Worm (Caenorhabditis elegans): ENCODE results near the gene srx-78.

Gene srx-78

DNA sequence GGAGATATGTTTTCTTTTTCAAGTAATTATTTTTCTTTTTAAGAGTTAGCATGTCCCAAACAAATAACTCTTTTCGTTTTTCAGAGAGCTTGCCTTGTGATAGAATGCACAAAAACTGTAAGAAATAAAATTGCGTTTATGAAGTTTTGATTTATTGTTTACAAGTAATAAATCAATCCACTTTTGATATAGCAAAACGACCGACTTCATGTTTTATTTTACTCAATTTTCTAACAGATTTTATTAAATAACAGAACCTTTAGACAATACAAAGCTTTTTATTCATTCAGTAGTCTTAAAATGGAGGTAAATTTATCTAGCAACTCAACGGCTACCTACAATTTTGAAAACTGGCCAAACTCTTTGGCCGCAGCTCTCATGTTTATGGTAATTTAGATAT, at the start of gene srx-78:
TSS of gene srx-78 (plus strand) at position 301 of the 400 bp plus-strand sequence.
- TF ChIP-seq let-607 (tag; optimal IDR thresholded peaks at IDR 0.05) (no peak), attf-6 (GFP tag; IDR thresholded peaks at IDR 0.05) (no peak), unc-62 (GFP tag; optimal IDR thresholded peaks at IDR 0.05) (no peak), madf-8 (GFP tag; conservative IDR thresholded peaks at IDR 0.05) (no peak), mes-4 (tag; optimal IDR thresholded peaks at IDR 0.05) (no peak), bed-1 (GFP tag; IDR thresholded peaks at IDR 0.05) (no peak), lin-35 (GFP tag; optimal IDR thresholded peaks at IDR 0.05) (no peak), mxl-1 (tag; optimal IDR thresholded peaks at IDR 0.05) (no peak), madf-3 (GFP tag; IDR thresholded peaks at IDR 0.05) (no peak), rcor-1 (GFP tag; IDR thresholded peaks at IDR 0.05) (no peak), egrh-3 (GFP tag; IDR thresholded peaks at IDR 0.05) (no peak), lag-1 (GFP tag; IDR thresholded peaks at IDR 0.05) (no peak), tbx-9 (tag; optimal IDR thresholded peaks at IDR 0.05; ENCODE audit: borderline replicate concordance) (no peak), F52B5.7 (tag; optimal IDR thresholded peaks at IDR 0.05) (no peak), C06A6.2 (GFP tag; conservative IDR thresholded peaks at IDR 0.05) (no peak), hlh-12 (tag; optimal IDR thresholded peaks at IDR 0.05) (no peak), F10E7.11 (tag; optimal IDR thresholded peaks at IDR 0.05) (no peak), F39B2.1 (GFP tag; IDR thresholded peaks at IDR 0.05) (no peak), Y79H2A.3 (GFP tag; conservative IDR thresholded peaks at IDR 0.05) (no peak)

ce11 chrV:15048107-15048506, 46.7 kb upstream of the srx-78 start, which contains the start of gene sdc-3:
sdc-3 (minus strand) TSS chrV:15048207.
- TF ChIP-seq snpc-1.1 (tag; optimal IDR thresholded peaks at IDR 0.05; ENCODE audit: insufficient read depth) (no peak), hlh-12 (tag; optimal IDR thresholded peaks at IDR 0.05) (no peak), T07F8.4 (tag; optimal IDR thresholded peaks at IDR 0.05) (no peak), hmg-1.2 (GFP tag; IDR thresholded peaks at IDR 0.05) (peak; percentile 76; the same call in 1 of the 2 replicates)

ce11 chrV:15051720-15052119, 43.1 kb upstream of the srx-78 start:
- no peak for TF ChIP-seq C17E4.6 (GFP tag; IDR thresholded peaks at IDR 0.05)
- TF ChIP-seq lin-26 (GFP tag; IDR thresholded peaks at IDR 0.05) = no peak
- no peak for TF ChIP-seq dox-1 (GFP tag; IDR thresholded peaks at IDR 0.05)
- TF ChIP-seq fkh-3 (tag; optimal IDR thresholded peaks at IDR 0.05) = no peak

DNA sequence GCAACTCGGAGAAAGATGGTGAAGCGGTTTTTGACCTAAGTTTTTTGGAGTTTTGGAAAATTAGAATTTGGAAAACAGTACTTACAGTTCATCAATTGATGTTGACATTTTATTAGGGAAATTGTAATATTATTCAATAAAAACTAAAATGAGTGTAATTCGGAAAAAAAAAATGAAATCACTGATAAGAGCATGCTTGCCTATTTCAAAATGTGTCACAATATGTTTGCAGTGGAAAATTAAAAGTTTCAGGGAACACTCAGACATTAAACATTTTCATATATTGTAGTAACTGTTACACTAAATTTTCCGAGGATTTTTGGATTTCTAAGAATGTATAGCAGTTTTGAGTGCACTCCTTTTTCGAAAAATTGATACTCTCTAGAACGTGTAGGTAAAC, 42.5 kb upstream of the srx-78 start, which contains the start of the genes fbxa-82 and C25D7.5:
TSS of gene fbxa-82 (minus strand) at position 163 of the 400 bp plus-strand sequence.
TSS of gene C25D7.5 (plus strand) at position 283 of the 400 bp plus-strand sequence.
- TF ChIP-seq cebp-1 (GFP tag; IDR thresholded peaks at IDR 0.05) = 0 out of 2 replicates have a peak, but pooled peaks have one; percentile 26
- no peak for TF ChIP-seq cebp-1 (tag; optimal IDR thresholded peaks at IDR 0.05)
- TF ChIP-seq pbrm-1 (GFP tag; IDR thresholded peaks at IDR 0.05) = no peak

- TF ChIP-seq Y95B8A.8 (GFP tag; IDR thresholded peaks at IDR 0.05) (no peak), B0336.3 (GFP tag; IDR thresholded peaks at IDR 0.05) (no peak), C17E4.6 (GFP tag; IDR thresholded peaks at IDR 0.05) (no peak), Y53G8AR.9 (GFP tag; conservative IDR thresholded peaks at IDR 0.05) (no peak), F55B11.4 (tag; optimal IDR thresholded peaks at IDR 0.05; ENCODE audit: borderline replicate concordance, insufficient read depth) (no peak), hrde-1 (tag; optimal IDR thresholded peaks at IDR 0.05; ENCODE audit: borderline replicate concordance) (no peak), B0035.1 (tag; optimal IDR thresholded peaks at IDR 0.05) (no peak), madf-6 (GFP tag; IDR thresholded peaks at IDR 0.05) (no peak), hlh-12 (tag; optimal IDR thresholded peaks at IDR 0.05) (no peak), K12H6.12 (tag; optimal IDR thresholded peaks at IDR 0.05) (no peak), efl-1 (GFP tag; optimal IDR thresholded peaks at IDR 0.05) (no peak), unc-62 (GFP tag; optimal IDR thresholded peaks at IDR 0.05) (no peak), snpc-3.4 (tag; optimal IDR thresholded peaks at IDR 0.05) (no peak), nhr-120 (GFP tag; IDR thresholded peaks at IDR 0.05) (no peak), ekl-4 (GFP tag; IDR thresholded peaks at IDR 0.05) (no peak)
Measured at ce11 chrV:15054733-15055132, 40.1 kb upstream of the srx-78 start.
